Worm (Caenorhabditis elegans) whole organism, late embryonic: Measurements from ENCODE around the gene vps-35.

Experiments
- lin-11 ChIP-seq: fragments of 200-800 bp; sonication (Bioruptor generic); optimal IDR thresholded peaks from 2 replicates; lab custom pipeline; 2018; ENCODE audit warnings: mild to moderate bottlenecking, missing genetic modification characterization, missing compliant biosample characterization
- nhr-11 ChIP-seq: fragments of 150-350 bp; optimal IDR thresholded peaks from 2 replicates; lab custom pipeline; 2014; ENCODE audit warnings: missing biosample characterization, missing genetic modification characterization
- pqm-1 ChIP-seq: sonication (generic microtip); optimal IDR thresholded peaks from 2 replicates; lab custom pipeline; 2016; ENCODE audit warnings: missing genetic modification characterization, missing compliant biosample characterization
- unc-42 ChIP-seq: sonication (generic microtip); optimal IDR thresholded peaks from 2 replicates; lab custom pipeline; 2016; ENCODE audit warnings: missing genotype, missing genetic modification characterization, missing compliant biosample characterization

DNA sequence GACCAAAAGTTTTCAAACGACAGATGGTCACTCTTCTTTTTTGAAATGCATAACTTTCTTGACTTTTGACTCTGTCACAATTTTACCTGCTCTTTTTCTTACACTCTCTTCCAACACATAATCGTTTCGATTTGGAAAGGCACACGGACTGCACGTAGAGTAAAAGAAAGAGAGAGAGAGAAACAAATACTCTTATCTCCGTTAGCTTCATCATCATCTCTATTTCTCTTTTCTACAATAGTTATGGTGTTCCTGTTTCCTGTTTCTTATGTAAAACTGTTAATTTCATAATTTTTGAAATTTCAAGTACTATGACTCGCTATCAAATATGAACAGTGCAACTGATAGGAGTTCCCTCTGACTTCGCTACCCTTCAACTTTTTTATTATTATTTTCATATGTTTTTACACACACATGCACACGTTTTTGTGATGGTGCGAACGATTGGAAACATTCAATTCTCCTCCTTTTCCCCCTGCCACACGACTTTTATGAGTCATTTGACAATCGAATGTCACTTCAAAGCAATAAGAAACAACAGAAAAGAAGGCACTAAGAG is 22.6 kb downstream of the vps-35 start:
- TF ChIP-seq unc-42 (tag; lab: Kevin White, UChicago) (no peak), nhr-11 (tag; lab: Kevin White, UChicago) (no peak), lin-11 (tag; lab: Kevin White, UChicago) (no peak), pqm-1 (tag; lab: Kevin White, UChicago) (no peak)
